Fruit fly (Drosophila melanogaster): ENCODE measurements around the gene CG31639.

CG31639 gene

DNA sequence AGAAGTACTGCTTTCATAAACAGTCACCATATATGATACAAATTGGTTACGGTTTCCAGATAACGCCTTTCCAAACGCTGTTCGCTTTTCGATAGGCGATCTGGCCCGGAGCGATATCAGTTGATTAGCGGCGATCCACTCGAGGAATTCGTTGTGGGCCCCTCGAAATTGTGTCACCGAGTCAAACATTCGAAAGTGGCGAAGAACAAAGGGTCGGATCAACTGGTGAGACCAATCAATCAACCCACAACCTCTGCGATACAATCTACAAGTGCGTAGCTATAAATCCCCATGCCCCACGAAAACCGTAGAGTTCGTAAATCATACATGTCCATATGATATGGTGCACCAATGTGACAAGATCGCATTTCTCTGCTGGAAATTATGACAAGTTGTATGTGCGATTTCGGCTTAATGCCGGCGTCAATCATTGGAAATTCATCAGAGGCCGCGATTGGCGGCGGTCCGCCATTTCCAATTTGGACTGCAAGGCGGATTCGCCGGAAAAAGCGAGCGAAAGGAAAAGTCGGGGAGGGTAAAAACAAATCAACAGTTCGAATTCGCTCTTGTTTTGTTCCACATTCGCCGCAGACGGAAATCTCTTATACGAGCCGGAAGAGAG is 23.3 kb upstream of the CG31639 start:
- no peak for TF ChIP-seq sv (GFP tag; optimal IDR thresholded peaks at IDR 0.05)
- TF ChIP-seq br (GFP tag; optimal IDR thresholded peaks at IDR 0.05): no peak
- no peak for TF ChIP-seq Dfd (GFP tag; optimal IDR thresholded peaks at IDR 0.05)
- TF ChIP-seq CG32264 (GFP tag; optimal IDR thresholded peaks at IDR 0.05): no peak
- TF ChIP-seq CrebA (GFP tag; optimal IDR thresholded peaks at IDR 0.05; ENCODE audit: borderline replicate concordance): no peak
- no peak for TF ChIP-seq brk (GFP tag; optimal IDR thresholded peaks at IDR 0.05)
- TF ChIP-seq Mio (GFP tag; optimal IDR thresholded peaks at IDR 0.05): no peak
- TF ChIP-seq rgr (GFP tag; optimal IDR thresholded peaks at IDR 0.05): no peak
- TF ChIP-seq HLH106 (tag; optimal IDR thresholded peaks at IDR 0.05): no peak

dm6 chr2L:6177141-6177540 is 22.2 kb upstream of the CG31639 start:
- TF ChIP-seq pan (optimal IDR thresholded peaks at IDR 0.05) (no peak), tai (GFP tag; optimal IDR thresholded peaks at IDR 0.05) (no peak), woc (GFP tag; optimal IDR thresholded peaks at IDR 0.05) (no peak), Hnf4 (GFP tag; optimal IDR thresholded peaks at IDR 0.05) (no peak), Sp1 (GFP tag; optimal IDR thresholded peaks at IDR 0.05) (no peak), dsf (GFP tag; optimal IDR thresholded peaks at IDR 0.05; ENCODE audit: borderline replicate concordance) (no peak), Jra (GFP tag; optimal IDR thresholded peaks at IDR 0.05) (no peak), usp (GFP tag; optimal IDR thresholded peaks at IDR 0.05) (no peak), sv (GFP tag; optimal IDR thresholded peaks at IDR 0.05) (no peak), Rel (GFP tag; optimal IDR thresholded peaks at IDR 0.05) (no peak), Rel (tag; optimal IDR thresholded peaks at IDR 0.05) (no peak), foxo (GFP tag; optimal IDR thresholded peaks at IDR 0.05) (no peak), dmrt93B (GFP tag; optimal IDR thresholded peaks at IDR 0.05) (no peak), dl (GFP tag; optimal IDR thresholded peaks at IDR 0.05; ENCODE audit: insufficient read depth in 1 of 2, partially characterized antibody in 2 of 2) (no peak), HLH106 (tag; optimal IDR thresholded peaks at IDR 0.05) (no peak), GATAd (GFP tag; optimal IDR thresholded peaks at IDR 0.05) (no peak), fru (GFP tag; optimal IDR thresholded peaks at IDR 0.05) (no peak)

DNA sequence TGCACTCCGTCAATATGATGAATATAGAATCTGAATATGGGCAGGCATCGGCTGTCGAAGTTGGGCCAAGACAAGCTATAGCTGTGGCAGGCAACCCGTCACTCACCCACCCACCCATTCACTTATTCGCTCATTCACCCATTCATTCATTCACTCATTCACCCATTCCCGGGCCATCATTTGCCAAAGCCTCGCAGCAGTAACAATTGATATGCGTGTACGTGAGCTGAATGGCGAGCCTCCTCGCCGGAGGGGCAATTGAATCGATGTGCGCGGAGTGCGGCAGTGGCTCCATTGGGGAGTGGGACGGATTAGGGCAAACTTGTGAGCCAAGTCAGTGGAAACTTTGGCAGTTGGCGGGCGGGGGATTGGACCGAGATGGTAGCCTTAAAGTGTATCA is 21.5 kb upstream of the CG31639 start:
- no peak for TF ChIP-seq Myc (optimal IDR thresholded peaks at IDR 0.05)
- TF ChIP-seq sv (GFP tag; optimal IDR thresholded peaks at IDR 0.05): no peak
- no peak for TF ChIP-seq Dfd (GFP tag; optimal IDR thresholded peaks at IDR 0.05)
- no peak for TF ChIP-seq Hr83 (GFP tag; optimal IDR thresholded peaks at IDR 0.05; ENCODE audit: poor library complexity, severe bottlenecking)
- TF ChIP-seq Hr78 (GFP tag; optimal IDR thresholded peaks at IDR 0.05): no peak
- no peak for TF ChIP-seq usp (GFP tag; optimal IDR thresholded peaks at IDR 0.05)
- TF ChIP-seq Rel (GFP tag; optimal IDR thresholded peaks at IDR 0.05): no peak
- TF ChIP-seq Rel (tag; optimal IDR thresholded peaks at IDR 0.05): no peak
- no peak for TF ChIP-seq CrebA (GFP tag; optimal IDR thresholded peaks at IDR 0.05; ENCODE audit: borderline replicate concordance)
- TF ChIP-seq Jra (GFP tag; optimal IDR thresholded peaks at IDR 0.05): no peak
- no peak for TF ChIP-seq GATAd (GFP tag; optimal IDR thresholded peaks at IDR 0.05)
- no peak for TF ChIP-seq N (GFP tag; optimal IDR thresholded peaks at IDR 0.05)
- no peak for TF ChIP-seq sage (GFP tag; optimal IDR thresholded peaks at IDR 0.05)
- TF ChIP-seq Dif (GFP tag; optimal IDR thresholded peaks at IDR 0.05; ENCODE audit: partially characterized antibody): no peak
- TF ChIP-seq lola (GFP tag; optimal IDR thresholded peaks at IDR 0.05): no peak
- no peak for TF ChIP-seq dsf (GFP tag; optimal IDR thresholded peaks at IDR 0.05; ENCODE audit: borderline replicate concordance)
- TF ChIP-seq psq (GFP tag; optimal IDR thresholded peaks at IDR 0.05): no peak
- no peak for TF ChIP-seq Mio (GFP tag; optimal IDR thresholded peaks at IDR 0.05)
- TF ChIP-seq jim (GFP tag; optimal IDR thresholded peaks at IDR 0.05): no peak
- no peak for TF ChIP-seq Sp1 (GFP tag; optimal IDR thresholded peaks at IDR 0.05)

- no peak for TF ChIP-seq tai (GFP tag; optimal IDR thresholded peaks at IDR 0.05)
- TF ChIP-seq jim (GFP tag; optimal IDR thresholded peaks at IDR 0.05): no peak
- TF ChIP-seq usp (GFP tag; optimal IDR thresholded peaks at IDR 0.05): no peak
Observed at dm6 chr2L:6172996-6173395, 18.1 kb upstream of the CG31639 start.

DNA sequence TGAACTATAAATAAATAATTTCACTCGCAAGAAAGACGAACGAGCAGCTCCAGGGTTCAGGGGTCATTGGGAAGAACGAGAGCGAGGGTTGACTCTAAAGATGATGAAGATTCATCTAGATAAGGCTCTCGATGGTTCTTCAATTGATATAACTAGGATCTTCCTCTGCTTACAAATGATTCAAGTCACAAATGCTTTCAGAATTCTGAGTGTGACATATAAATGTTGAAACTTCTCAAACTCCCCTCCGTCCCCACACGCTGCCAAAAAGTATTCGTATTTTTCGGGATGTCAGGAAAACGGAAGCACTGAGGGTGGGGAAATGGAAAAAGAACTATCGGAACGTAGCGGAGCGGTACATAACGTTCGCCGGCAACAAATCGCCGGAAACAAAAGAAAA is 16.2 kb upstream of the CG31639 start:
- TF ChIP-seq ey (GFP tag; optimal IDR thresholded peaks at IDR 0.05): no peak

All from whole organism, wandering third instar larva.